Fruit fly (Drosophila melanogaster): ENCODE measurements around the gene Yif1.

DNA sequence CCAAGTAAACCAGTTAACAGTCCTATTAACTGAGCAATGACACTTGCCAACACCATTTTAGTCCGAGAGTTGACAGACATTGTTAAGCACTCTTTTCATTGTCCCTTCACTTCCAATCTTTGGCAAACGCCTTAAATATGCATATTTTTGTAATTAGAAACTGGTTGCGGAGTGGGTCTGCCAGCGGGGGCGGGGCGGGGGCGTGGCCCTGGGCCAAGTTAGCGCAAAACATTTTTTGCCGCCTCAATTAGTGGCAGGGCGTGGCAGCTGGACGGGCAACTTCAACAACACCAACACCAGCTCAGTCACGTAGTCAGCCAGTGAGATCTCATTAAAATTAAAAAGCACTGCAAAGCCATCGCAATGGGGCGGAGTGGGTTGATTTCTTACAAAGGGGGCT, 44.0 kb downstream of the Yif1 start:
- TF ChIP-seq CG6854 (GFP tag; optimal IDR thresholded peaks at IDR 0.05) = no peak
- no peak for TF ChIP-seq CG11294 (GFP tag; IDR thresholded peaks at IDR 0.05)
